Worm (Caenorhabditis elegans): ENCODE measurements around the gene T10D4.1.
A peak's percentile ranks its signal among the peaks of the same experiment; 100 is the strongest.
"Not testable (repeated sequence)": the region's sequence is repeated elsewhere in the genome, so short reads cannot be mapped to it uniquely, and the experiment has no call there.

The T10D4.1 gene

DNA sequence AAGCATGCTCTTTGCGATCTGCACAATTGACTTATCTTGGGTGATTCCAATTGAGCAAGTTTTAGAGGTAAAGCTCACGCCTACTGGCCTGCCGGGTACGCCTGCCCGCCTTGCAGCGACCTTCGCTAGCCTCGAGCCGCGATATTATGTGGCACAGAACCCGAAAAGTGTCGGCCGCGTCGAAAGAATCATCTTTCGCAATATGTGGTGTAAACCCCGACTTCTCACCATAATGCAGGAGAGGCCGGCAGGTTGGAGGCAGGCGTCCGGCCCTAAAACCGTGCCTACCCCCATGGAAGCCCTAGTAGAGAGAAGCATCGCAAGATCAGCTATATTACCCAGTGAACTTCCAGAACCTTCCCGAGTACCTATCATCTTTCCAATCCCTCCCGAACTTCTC lies 35.9 kb downstream of the T10D4.1 start:
- TF ChIP-seq ceh-18 (tag; optimal IDR thresholded peaks at IDR 0.05): no peak

DNA sequence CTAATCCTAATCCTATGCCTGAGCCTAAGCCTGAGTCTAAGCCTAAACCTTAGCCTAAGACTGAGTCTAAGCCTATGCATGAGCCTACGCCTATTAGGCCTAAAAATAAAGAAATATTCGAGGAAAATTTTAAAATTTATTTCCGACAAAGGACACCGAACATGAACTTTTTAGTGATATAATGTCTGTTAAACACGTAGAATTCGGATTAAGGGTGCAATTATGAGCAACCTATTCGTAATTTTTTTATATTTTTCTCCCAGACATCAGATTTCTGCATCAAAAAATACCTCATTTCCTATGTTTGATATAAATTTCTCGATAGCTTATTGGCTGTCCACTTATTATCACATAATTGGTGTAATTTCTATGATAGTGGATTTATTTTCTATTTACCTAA lies 39.1 kb downstream of the T10D4.1 start, which contains the start of gene Y27F2A.11:
Gene Y27F2A.11, plus strand, starts transcription at position 301 of the 400 bp plus-strand sequence.
- not testable (repeated sequence) for TF ChIP-seq hlh-13 (GFP tag; optimal IDR thresholded peaks at IDR 0.05); ceh-30 (tag; optimal IDR thresholded peaks at IDR 0.05); pros-1 (tag; optimal IDR thresholded peaks at IDR 0.05)

DNA sequence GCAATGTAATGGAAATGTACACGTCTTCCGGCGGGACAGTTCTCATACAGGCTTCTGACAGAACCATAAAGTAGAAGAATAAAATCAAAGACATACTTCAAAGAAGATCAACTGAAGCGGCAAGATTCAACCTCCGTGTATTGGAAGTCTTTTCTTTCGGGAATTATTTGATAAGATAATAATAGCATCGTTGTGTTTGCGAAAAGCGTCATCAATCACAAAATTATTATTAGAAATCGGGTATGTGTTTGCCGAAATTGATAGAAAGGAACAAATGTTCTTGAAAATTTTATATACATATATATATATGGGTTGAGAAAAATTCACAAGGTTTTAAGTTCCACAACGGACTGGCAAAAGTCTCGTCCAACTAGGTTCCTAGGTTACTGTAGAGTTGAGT lies 41.6 kb downstream of the T10D4.1 start, which contains the start of gene Y27F2A.9:
Gene Y27F2A.9, minus strand, starts transcription at position 101 of the 400 bp plus-strand sequence.
- TF ChIP-seq pag-3 (tag; optimal IDR thresholded peaks at IDR 0.05; ENCODE audit: borderline replicate concordance); pax-1 (tag; optimal IDR thresholded peaks at IDR 0.05); dmd-4 (tag; optimal IDR thresholded peaks at IDR 0.05; ENCODE audit: borderline replicate concordance): not testable (repeated sequence)

DNA sequence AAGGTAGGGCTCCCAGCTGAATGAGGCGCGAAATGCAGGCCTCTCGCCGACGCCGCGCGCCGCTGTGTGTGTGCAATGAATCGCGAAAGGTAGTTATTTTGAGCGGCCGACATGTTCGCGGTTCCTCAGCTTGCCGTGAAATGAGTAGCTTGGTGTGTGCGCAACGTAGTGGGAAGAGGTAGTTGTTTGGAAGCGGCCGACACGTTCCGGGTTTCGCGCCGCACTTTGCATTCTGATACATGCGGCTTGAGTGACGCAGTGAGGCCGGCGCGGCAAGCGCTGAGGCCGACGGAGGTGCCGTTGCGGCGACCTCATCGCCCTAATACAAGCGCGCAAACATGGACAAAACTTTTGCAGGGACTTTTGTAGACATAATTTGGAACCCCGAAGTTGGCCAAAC lies 45.8 kb downstream of the T10D4.1 start:
- TF ChIP-seq mec-3 (tag; optimal IDR thresholded peaks at IDR 0.05; ENCODE audit: borderline replicate concordance): peak; percentile 13
- TF ChIP-seq pag-3 (tag; optimal IDR thresholded peaks at IDR 0.05; ENCODE audit: borderline replicate concordance): no peak

DNA sequence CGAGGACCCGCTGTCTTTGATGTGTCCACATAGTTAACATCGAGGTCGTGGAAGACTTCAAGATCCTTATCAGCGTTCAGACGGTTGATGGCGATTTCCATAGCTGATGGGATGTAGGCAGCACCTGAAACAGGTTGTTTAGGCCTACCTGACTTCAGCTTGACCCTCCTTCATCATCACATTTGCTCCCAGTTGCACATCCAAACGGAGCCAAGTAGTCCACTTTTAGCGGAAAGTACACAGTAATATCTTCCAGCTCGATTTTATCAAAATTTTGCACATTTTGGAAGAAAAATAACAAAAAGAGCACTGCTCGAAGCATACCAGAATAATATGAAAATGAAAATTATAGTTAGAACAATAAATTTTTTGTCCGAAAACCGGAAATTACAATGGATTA lies 47.0 kb downstream of the T10D4.1 start, which contains the start of gene gcy-15:
Gene gcy-15, minus strand, starts transcription at position 101 of the 400 bp plus-strand sequence.
- no peak for TF ChIP-seq ztf-16 (tag; optimal IDR thresholded peaks at IDR 0.05)
- no peak for TF ChIP-seq nhr-232 (tag; optimal IDR thresholded peaks at IDR 0.05)
- TF ChIP-seq dve-1 (tag; optimal IDR thresholded peaks at IDR 0.05): no peak
- no peak for TF ChIP-seq K09A11.1 (tag; optimal IDR thresholded peaks at IDR 0.05; ENCODE audit: insufficient read depth)
- no peak for TF ChIP-seq npax-4 (tag; optimal IDR thresholded peaks at IDR 0.05)
- no peak for TF ChIP-seq gmeb-2 (tag; optimal IDR thresholded peaks at IDR 0.05)
- no peak for TF ChIP-seq C38D4.7 (GFP tag; optimal IDR thresholded peaks at IDR 0.05)
- no peak for TF ChIP-seq ceh-48 (tag; optimal IDR thresholded peaks at IDR 0.05)
- TF ChIP-seq elt-2 (tag; optimal IDR thresholded peaks at IDR 0.05): no peak
- TF ChIP-seq ceh-22 (tag; optimal IDR thresholded peaks at IDR 0.05): no peak
- TF ChIP-seq sox-4 (tag; optimal IDR thresholded peaks at IDR 0.05): no peak
- no peak for TF ChIP-seq tbx-2 (tag; optimal IDR thresholded peaks at IDR 0.05)
- no peak for TF ChIP-seq ceh-34 (tag; optimal IDR thresholded peaks at IDR 0.05)

DNA sequence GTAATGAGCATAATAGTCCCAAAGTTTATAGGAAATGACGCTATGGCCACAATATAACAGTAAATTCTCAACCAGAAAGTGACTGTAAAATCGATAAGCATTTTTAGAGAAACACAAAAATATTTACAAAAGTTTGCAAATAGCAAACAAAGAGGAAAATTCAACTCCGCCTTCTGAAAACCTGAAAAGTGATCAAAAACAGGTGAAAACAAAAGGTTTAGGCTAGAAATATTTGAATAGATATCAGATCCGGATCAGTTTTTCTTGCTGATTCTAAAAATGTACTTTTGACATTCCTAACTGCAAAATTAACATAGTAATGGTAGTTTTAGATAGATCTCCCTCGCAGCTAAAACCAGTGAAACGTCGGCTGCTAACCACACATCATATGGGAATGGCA lies 49.1 kb downstream of the T10D4.1 start, which contains the start of gene sri-51:
Gene sri-51, minus strand, starts transcription at position 101 of the 400 bp plus-strand sequence.
- TF ChIP-seq tbx-7 (tag; optimal IDR thresholded peaks at IDR 0.05): no peak
- TF ChIP-seq unc-42 (tag; optimal IDR thresholded peaks at IDR 0.05): no peak
- TF ChIP-seq fax-1 (tag; optimal IDR thresholded peaks at IDR 0.05): no peak
- no peak for TF ChIP-seq ref-2 (tag; optimal IDR thresholded peaks at IDR 0.05)
- no peak for TF ChIP-seq lin-11 (tag; optimal IDR thresholded peaks at IDR 0.05)
- TF ChIP-seq elt-2 (tag; optimal IDR thresholded peaks at IDR 0.05): no peak
- no peak for TF ChIP-seq Y22D7AL.16 (tag; optimal IDR thresholded peaks at IDR 0.05)
- no peak for TF ChIP-seq dmd-4 (tag; optimal IDR thresholded peaks at IDR 0.05; ENCODE audit: borderline replicate concordance)
- TF ChIP-seq dve-1 (tag; optimal IDR thresholded peaks at IDR 0.05): no peak
- TF ChIP-seq eyg-1 (tag; optimal IDR thresholded peaks at IDR 0.05): no peak
- no peak for TF ChIP-seq ahr-1 (tag; optimal IDR thresholded peaks at IDR 0.05)
- TF ChIP-seq madf-2 (tag; optimal IDR thresholded peaks at IDR 0.05): no peak
- TF ChIP-seq ceh-18 (tag; optimal IDR thresholded peaks at IDR 0.05): no peak
- TF ChIP-seq K02D7.2 (tag; optimal IDR thresholded peaks at IDR 0.05): no peak
- TF ChIP-seq fkh-6 (tag; optimal IDR thresholded peaks at IDR 0.05): no peak
- no peak for TF ChIP-seq ceh-31 (tag; optimal IDR thresholded peaks at IDR 0.05)
